Worm (Caenorhabditis elegans) whole organism, young adult: Measurements from ENCODE around the gene nspe-4.
A peak's percentile ranks its signal among the peaks of the same experiment; 100 is the strongest.

Experiments
- B0019.2 ChIP-seq: fragments of 200-800 bp; sonication (Bioruptor generic); conservative IDR thresholded peaks from 2 replicates; pipeline ENCODE4 v1.3.6; 2022; ENCODE audit warnings: missing genetic modification reagents, missing genetic modification characterization, missing compliant biosample characterization
- C17E4.6 ChIP-seq: fragments of 200-800 bp; sonication (Bioruptor generic); IDR thresholded peaks from 2 replicates; pipeline ENCODE4 v1.3.6; 2022; ENCODE audit warnings: missing genetic modification reagents, missing genetic modification characterization, missing compliant biosample characterization
- F33H1.4 ChIP-seq: fragments of 200-800 bp; sonication (Bioruptor generic); IDR thresholded peaks from 2 replicates; pipeline ENCODE4 v1.3.6; 2022; ENCODE audit warnings: missing genetic modification reagents, missing genetic modification characterization, missing compliant biosample characterization
- F49E8.2 ChIP-seq: sonication (generic microtip); optimal IDR thresholded peaks from 3 replicates; lab custom pipeline; 2017; ENCODE audit warnings: missing genetic modification characterization, mild to moderate bottlenecking, missing compliant biosample characterization, antibody characterized with exemption, moderate library complexity; ENCODE audit not compliant: insufficient read depth
- Y53G8AR.9 ChIP-seq: fragments of 200-800 bp; sonication (Bioruptor generic); conservative IDR thresholded peaks from 2 replicates; pipeline ENCODE4 v1.3.6; 2022; ENCODE audit warnings: missing genetic modification reagents, missing genetic modification characterization, missing compliant biosample characterization
- akir-1 ChIP-seq: fragments of 200-800 bp; sonication (Bioruptor generic); optimal IDR thresholded peaks from 2 replicates; lab custom pipeline; 2018; ENCODE audit warnings: mild to moderate bottlenecking, missing genetic modification characterization, moderate library complexity, missing compliant biosample characterization
- atf-7 ChIP-seq: sonication (generic microtip); optimal IDR thresholded peaks from 2 replicates; lab custom pipeline; 2017; ENCODE audit warnings: mild to moderate bottlenecking, missing genetic modification characterization, missing compliant biosample characterization
- athp-1 ChIP-seq: sonication (generic microtip); optimal IDR thresholded peaks from 2 replicates; lab custom pipeline; 2017; ENCODE audit warnings: mild to moderate bottlenecking, missing genetic modification characterization, missing compliant biosample characterization
- bed-1 ChIP-seq: fragments of 200-800 bp; sonication (Bioruptor generic); IDR thresholded peaks from 2 replicates; pipeline ENCODE4 v1.3.6; 2022; ENCODE audit warnings: missing genetic modification reagents, missing genetic modification characterization, missing compliant biosample characterization
- ceh-100 ChIP-seq: fragments of 200-800 bp; sonication (Bioruptor generic); IDR thresholded peaks from 2 replicates; pipeline ENCODE4 v1.3.6; 2022; ENCODE audit warnings: missing genetic modification reagents, missing genetic modification characterization, missing compliant biosample characterization
- ceh-79 ChIP-seq: sonication (generic microtip); optimal IDR thresholded peaks from 2 replicates; lab custom pipeline; 2017; ENCODE audit warnings: mild to moderate bottlenecking, missing genetic modification characterization, missing compliant biosample characterization
- ceh-91 ChIP-seq: fragments of 200-800 bp; sonication (Bioruptor generic); IDR thresholded peaks from 2 replicates; pipeline ENCODE4 v1.3.6; 2022; ENCODE audit warnings: missing genetic modification reagents, missing genetic modification characterization, missing compliant biosample characterization
- chd-7 ChIP-seq: sonication (generic microtip); optimal IDR thresholded peaks from 2 replicates; lab custom pipeline; 2016; ENCODE audit warnings: mild to moderate bottlenecking, missing genetic modification characterization, moderate library complexity, missing compliant biosample characterization
- dpl-1 ChIP-seq: fragments of 150-350 bp; optimal IDR thresholded peaks from 2 replicates; lab custom pipeline; 2014; ENCODE audit warnings: missing biosample characterization, missing genetic modification reagents, missing genetic modification characterization
- efl-1 ChIP-seq: fragments of 150-350 bp; optimal IDR thresholded peaks from 2 replicates; lab custom pipeline; 2014; ENCODE audit warnings: missing biosample characterization, missing genetic modification reagents, missing genetic modification characterization
- ets-4 ChIP-seq: fragments of 200-800 bp; sonication (Bioruptor generic); optimal IDR thresholded peaks from 2 replicates; lab custom pipeline; 2018; ENCODE audit warnings: mild to moderate bottlenecking, missing genetic modification characterization, missing compliant biosample characterization
- fkh-3 ChIP-seq: sonication (generic microtip); optimal IDR thresholded peaks from 2 replicates; lab custom pipeline; 2016; ENCODE audit warnings: mild to moderate bottlenecking, missing genetic modification characterization, missing compliant biosample characterization
- hlh-26 ChIP-seq: fragments of 200-800 bp; sonication (Bioruptor generic); conservative IDR thresholded peaks from 2 replicates; pipeline ENCODE4 v1.3.6; 2022; ENCODE audit warnings: missing genetic modification reagents, missing genetic modification characterization, missing compliant biosample characterization
- hmg-1.2 ChIP-seq: fragments of 200-800 bp; sonication (Bioruptor generic); IDR thresholded peaks from 2 replicates; pipeline ENCODE4 v1.3.6; 2022; ENCODE audit warnings: missing genetic modification reagents, missing genetic modification characterization, missing compliant biosample characterization
- let-607 ChIP-seq, 2 experiments: fragments of 200-800 bp in 1 of 2; sonication (Bioruptor generic) in 1 of 2; sonication (generic microtip) in 1 of 2; optimal IDR thresholded peaks; 2 replicates each; lab custom pipeline; 2016 to 2018; ENCODE audit warnings: mild to moderate bottlenecking in 2 of 2, missing compliant biosample characterization in 2 of 2, missing genetic modification characterization in 2 of 2, moderate library complexity in 2 of 2, missing genotype in 1 of 2
- lin-40 ChIP-seq: sonication (generic microtip); optimal IDR thresholded peaks from 2 replicates; lab custom pipeline; 2016; ENCODE audit warnings: missing genetic modification characterization, mild to moderate bottlenecking, missing compliant biosample characterization, missing genotype, missing genetic modification reagents
- lin-54 ChIP-seq: fragments of 200-800 bp; sonication (Bioruptor generic); optimal IDR thresholded peaks from 2 replicates; lab custom pipeline; 2018; ENCODE audit warnings: mild to moderate bottlenecking, missing genetic modification characterization, missing compliant biosample characterization
- lsl-1 ChIP-seq: fragments of 200-800 bp; sonication (Bioruptor generic); optimal IDR thresholded peaks from 2 replicates; lab custom pipeline; 2018; ENCODE audit warnings: mild to moderate bottlenecking, missing genetic modification characterization, moderate library complexity, missing compliant biosample characterization
- madf-8 ChIP-seq: fragments of 200-800 bp; sonication (Bioruptor generic); conservative IDR thresholded peaks from 2 replicates; pipeline ENCODE4 v1.3.6; 2022; ENCODE audit warnings: missing genetic modification reagents, missing genetic modification characterization, missing compliant biosample characterization
- mcd-1 ChIP-seq: fragments of 200-800 bp; sonication (Bioruptor generic); IDR thresholded peaks from 2 replicates; pipeline ENCODE4 v1.3.6; 2022; ENCODE audit warnings: missing genetic modification reagents, missing genetic modification characterization, missing compliant biosample characterization
- mel-28 ChIP-seq: sonication (generic microtip); optimal IDR thresholded peaks from 2 replicates; lab custom pipeline; 2016; ENCODE audit warnings: borderline replicate concordance, mild to moderate bottlenecking, missing genetic modification characterization, missing compliant biosample characterization
- nfya-1 ChIP-seq: sonication (generic microtip); optimal IDR thresholded peaks from 2 replicates; lab custom pipeline; 2017; ENCODE audit warnings: antibody characterized with exemption, missing compliant biosample characterization, missing genetic modification characterization, borderline replicate concordance; ENCODE audit not compliant: insufficient read depth
- nhr-120 ChIP-seq: fragments of 200-800 bp; sonication (Bioruptor generic); IDR thresholded peaks from 2 replicates; pipeline ENCODE4 v1.3.6; 2022; ENCODE audit warnings: missing genetic modification characterization, missing compliant biosample characterization
- nhr-80 ChIP-seq: sonication (generic microtip); optimal IDR thresholded peaks from 2 replicates; lab custom pipeline; 2016; ENCODE audit warnings: missing genetic modification characterization, missing compliant biosample characterization
- repo-1 ChIP-seq: sonication (generic microtip); optimal IDR thresholded peaks from 2 replicates; lab custom pipeline; 2017; ENCODE audit warnings: mild to moderate bottlenecking, missing genetic modification characterization, missing compliant biosample characterization
- rpc-1 ChIP-seq, 2 experiments: fragments of 150-350 bp in 1 of 2; sonication (generic microtip) in 1 of 2; optimal IDR thresholded peaks; 2 replicates each; lab custom pipeline; 2014 to 2018; ENCODE audit warnings: missing biosample characterization in 1 of 2, missing genetic modification characterization in 1 of 2, missing genetic modification reagents in 1 of 2, missing genotype in 1 of 2
- somi-1 ChIP-seq: fragments of 200-800 bp; sonication (Bioruptor generic); optimal IDR thresholded peaks from 2 replicates; lab custom pipeline; 2018; ENCODE audit warnings: mild to moderate bottlenecking, missing genetic modification characterization, missing compliant biosample characterization
- tlf-1 ChIP-seq: fragments of 200-800 bp; sonication (Bioruptor generic); optimal IDR thresholded peaks from 2 replicates; lab custom pipeline; 2018; ENCODE audit warnings: mild to moderate bottlenecking, missing genetic modification characterization, missing compliant biosample characterization
- unc-62 ChIP-seq: fragments of 150-350 bp; optimal IDR thresholded peaks from 2 replicates; lab custom pipeline; 2014; ENCODE audit warnings: missing biosample characterization, missing genetic modification reagents, missing genetic modification characterization
- ztf-25 ChIP-seq: fragments of 200-800 bp; sonication (Bioruptor generic); IDR thresholded peaks from 2 replicates; pipeline ENCODE4 v1.3.6; 2022; ENCODE audit warnings: missing genetic modification reagents, missing genetic modification characterization, missing compliant biosample characterization
- ztf-28 ChIP-seq: fragments of 200-800 bp; sonication (Bioruptor generic); IDR thresholded peaks from 2 replicates; pipeline ENCODE4 v1.3.6; 2022; ENCODE audit warnings: missing genetic modification reagents, missing genetic modification characterization, missing compliant biosample characterization
- ztf-6 ChIP-seq: fragments of 200-800 bp; sonication (Bioruptor generic); IDR thresholded peaks from 2 replicates; pipeline ENCODE4 v1.3.6; 2022; ENCODE audit warnings: missing genetic modification reagents, missing genetic modification characterization, missing compliant biosample characterization

The nspe-4 gene

ce11 chrII:12603667-12604621 lies 8.4 kb upstream of the nspe-4 start, which contains the start of the genes ceh-100 and lips-15 (continued):
- no peak for TF ChIP-seq chd-7 (tag; lab: Kevin White, UChicago)
- TF ChIP-seq rpc-1 (optimal IDR thresholded peaks at IDR 0.05; lab: Kevin White, UChicago) = no peak
- TF ChIP-seq rpc-1 (tag; optimal IDR thresholded peaks at IDR 0.05; lab: Kevin White, UChicago) = no peak
- TF ChIP-seq mel-28 (tag; lab: Kevin White, UChicago) = no peak
- peak; percentile 28 for TF ChIP-seq efl-1 (GFP tag; lab: Kevin White, UChicago)
- no peak for TF ChIP-seq repo-1
- peak; percentile 27 for TF ChIP-seq lin-54 (GFP tag; lab: Kevin White, UChicago)
- peak; percentile 80 for TF ChIP-seq F33H1.4
- no peak for TF ChIP-seq tlf-1 (GFP tag; lab: Kevin White, UChicago)
- TF ChIP-seq nfya-1 = no peak
- TF ChIP-seq hlh-26 (GFP tag; lab: Robert Waterston, UW) = no peak
- peak; percentile 13; the same call in 1 of the 2 replicates for TF ChIP-seq mcd-1 (GFP tag; lab: Robert Waterston, UW)
- TF ChIP-seq F49E8.2 = no peak
- TF ChIP-seq ztf-6 (GFP tag; lab: Robert Waterston, UW) = no peak
- TF ChIP-seq Y53G8AR.9 (GFP tag; lab: Robert Waterston, UW) = no peak
- TF ChIP-seq dpl-1 (GFP tag; lab: Kevin White, UChicago) = no peak
- TF ChIP-seq C17E4.6 (GFP tag; lab: Robert Waterston, UW) = no peak
- TF ChIP-seq athp-1 = no peak
- peak; percentile 37; the same call in 1 of the 2 replicates for TF ChIP-seq ceh-100 (GFP tag; lab: Robert Waterston, UW)
- TF ChIP-seq B0019.2 = no peak
- TF ChIP-seq somi-1 = no peak
- no peak for TF ChIP-seq bed-1 (GFP tag; lab: Robert Waterston, UW)
- TF ChIP-seq hmg-1.2 = peak; percentile 96
- 0 out of 2 replicates have a peak, but pooled peaks have one; percentile 12 for TF ChIP-seq madf-8 (GFP tag; lab: Robert Waterston, UW)
- no peak for TF ChIP-seq ztf-28
- TF ChIP-seq ets-4 (GFP tag; lab: Kevin White, UChicago) = no peak
- no peak for TF ChIP-seq unc-62
- TF ChIP-seq akir-1 (GFP tag; lab: Kevin White, UChicago) = no peak
- no peak for TF ChIP-seq ceh-79 (tag; lab: Kevin White, UChicago)
- TF ChIP-seq atf-7 (tag; lab: Kevin White, UChicago) = no peak
- no peak for TF ChIP-seq nhr-80 (tag; lab: Kevin White, UChicago)
- no peak for TF ChIP-seq ztf-25 (GFP tag; lab: Robert Waterston, UW)
- no peak for TF ChIP-seq lin-40 (tag; lab: Kevin White, UChicago)
- peak; percentile 84 for TF ChIP-seq lsl-1 (GFP tag; lab: Kevin White, UChicago)
- no peak for TF ChIP-seq let-607 (tag; optimal IDR thresholded peaks at IDR 0.05; lab: Kevin White, UChicago)
- TF ChIP-seq fkh-3 (tag; lab: Kevin White, UChicago) = no peak
- 0 out of 2 replicates have a peak, but pooled peaks have one; percentile 17 for TF ChIP-seq ceh-91 (GFP tag; lab: Robert Waterston, UW)

ce11 chrII:12606108-12606507 lies 6.2 kb upstream of the nspe-4 start:
- TF ChIP-seq nhr-120 (GFP tag; lab: Robert Waterston, UW) = no peak
